Fruit fly (Drosophila melanogaster) whole organism, embryonic: ENCODE data around the gene Ctr1B.

Experiments
- CG12744 ChIP-seq: fragments of 200-800 bp; sonication (Bioruptor generic); optimal IDR thresholded peaks from 2 replicates; lab custom pipeline; 2016; ENCODE audit warnings: missing biosample characterization, missing genetic modification characterization
- CG13296 ChIP-seq: fragments of 200-800 bp; sonication (Bioruptor generic); optimal IDR thresholded peaks from 3 replicates; lab custom pipeline; 2018; ENCODE audit warnings: missing biosample characterization, mild to moderate bottlenecking, missing genetic modification characterization
- CG15073 ChIP-seq: fragments of 200-800 bp; sonication (Bioruptor generic); optimal IDR thresholded peaks from 2 replicates; lab custom pipeline; 2016; ENCODE audit warnings: missing biosample characterization, missing genetic modification characterization
- CG16813 ChIP-seq: fragments of 200-800 bp; sonication (Bioruptor generic); IDR thresholded peaks from 3 replicates; pipeline ENCODE4 v1.3.6; 2022; ENCODE audit warnings: missing biosample characterization, missing genetic modification characterization; ENCODE audit not compliant: partially characterized antibody
- CG30431 ChIP-seq: fragments of 200-800 bp; sonication (Bioruptor generic); optimal IDR thresholded peaks from 2 replicates; lab custom pipeline; 2017; ENCODE audit warnings: missing biosample characterization, missing genetic modification characterization
- CG31224 ChIP-seq: fragments of 200-800 bp; sonication (Bioruptor generic); IDR thresholded peaks from 2 replicates; pipeline ENCODE4 v1.3.6; 2022; ENCODE audit warnings: missing biosample characterization, missing genetic modification characterization
- CG3163 ChIP-seq: fragments of 200-800 bp; sonication (Bioruptor generic); optimal IDR thresholded peaks from 3 replicates; lab custom pipeline; 2016; ENCODE audit warnings: missing biosample characterization, missing genetic modification characterization
- CG3281 ChIP-seq: fragments of 200-800 bp; sonication (Bioruptor generic); optimal IDR thresholded peaks from 3 replicates; lab custom pipeline; 2017; ENCODE audit warnings: missing biosample characterization, mild to moderate bottlenecking, missing genetic modification characterization
- CG34422 ChIP-seq: fragments of 200-800 bp; sonication (Bioruptor generic); IDR thresholded peaks from 3 replicates; pipeline ENCODE4 v1.3.6; 2022; ENCODE audit warnings: missing biosample characterization, missing genetic modification characterization
- CG4360 ChIP-seq: fragments of 200-800 bp; sonication (Bioruptor generic); IDR thresholded peaks from 2 replicates; pipeline ENCODE4 v1.3.6; 2022; ENCODE audit warnings: missing biosample characterization, missing genetic modification characterization
- CG4617 ChIP-seq: fragments of 200-800 bp; sonication (Bioruptor generic); optimal IDR thresholded peaks from 3 replicates; lab custom pipeline; 2016; ENCODE audit warnings: missing biosample characterization, missing genetic modification characterization, borderline replicate concordance
- CG4730 ChIP-seq: fragments of 200-800 bp; sonication (Bioruptor generic); IDR thresholded peaks from 2 replicates; pipeline ENCODE4 v1.3.6; 2022; ENCODE audit warnings: missing biosample characterization, missing genetic modification characterization
- CG6175 ChIP-seq: fragments of 200-800 bp; sonication (Bioruptor generic); IDR thresholded peaks from 3 replicates; pipeline ENCODE4 v1.3.6; 2022; ENCODE audit warnings: missing biosample characterization, missing genetic modification characterization
- CG7963 ChIP-seq: fragments of 200-800 bp; sonication (Bioruptor generic); IDR thresholded peaks from 3 replicates; pipeline ENCODE4 v1.3.6; 2022; ENCODE audit warnings: missing biosample characterization, missing genetic modification characterization; ENCODE audit not compliant: partially characterized antibody
- CG8388 ChIP-seq: fragments of 200-800 bp; sonication (Bioruptor generic); optimal IDR thresholded peaks from 2 replicates; lab custom pipeline; 2019; ENCODE audit warnings: missing biosample characterization, mild to moderate bottlenecking, missing genetic modification characterization, moderate library complexity
- CG8765 ChIP-seq: fragments of 200-800 bp; sonication (Bioruptor generic); IDR thresholded peaks from 2 replicates; pipeline ENCODE4 v1.3.6; 2022; ENCODE audit warnings: missing biosample characterization, missing genetic modification characterization
- CG9609 ChIP-seq: fragments of 200-800 bp; sonication (Bioruptor generic); optimal IDR thresholded peaks from 3 replicates; lab custom pipeline; 2016; ENCODE audit warnings: missing biosample characterization, missing genetic modification characterization
- CG9876 ChIP-seq: fragments of 200-800 bp; sonication (Bioruptor generic); optimal IDR thresholded peaks from 2 replicates; lab custom pipeline; 2016; ENCODE audit warnings: missing biosample characterization, missing genetic modification characterization
- CrebB ChIP-seq: fragments of 200-800 bp; sonication (Bioruptor generic); optimal IDR thresholded peaks from 3 replicates; lab custom pipeline; 2018; ENCODE audit warnings: missing biosample characterization, mild to moderate bottlenecking, missing genetic modification characterization
- Dek ChIP-seq: fragments of 200-800 bp; sonication (Bioruptor generic); optimal IDR thresholded peaks from 3 replicates; lab custom pipeline; 2019; ENCODE audit warnings: missing biosample characterization, mild to moderate bottlenecking, missing genetic modification characterization, moderate library complexity
- Dip2 ChIP-seq: fragments of 200-800 bp; sonication (Bioruptor generic); IDR thresholded peaks from 2 replicates; pipeline ENCODE4 v1.3.6; 2022; ENCODE audit warnings: missing biosample characterization, missing genetic modification characterization
- Dref ChIP-seq: fragments of 200-800 bp; sonication (Bioruptor generic); IDR thresholded peaks from 2 replicates; pipeline ENCODE4 v1.3.6; 2022; ENCODE audit warnings: missing biosample characterization, missing genetic modification characterization
- ERR ChIP-seq: fragments of 200-800 bp; sonication (Bioruptor generic); optimal IDR thresholded peaks from 2 replicates; lab custom pipeline; 2016; ENCODE audit warnings: missing biosample characterization, missing genetic modification characterization
- H15 ChIP-seq: fragments of 200-800 bp; sonication (Bioruptor generic); IDR thresholded peaks from 3 replicates; pipeline ENCODE4 v1.3.6; 2022; ENCODE audit warnings: missing biosample characterization, missing genetic modification characterization
- Oli ChIP-seq: fragments of 200-800 bp; sonication (Bioruptor generic); optimal IDR thresholded peaks from 2 replicates; lab custom pipeline; 2018; ENCODE audit warnings: missing biosample characterization, mild to moderate bottlenecking, missing genetic modification characterization, moderate library complexity
- Ptx1 ChIP-seq: fragments of 200-800 bp; sonication (Bioruptor generic); IDR thresholded peaks from 2 replicates; pipeline ENCODE4 v1.3.6; 2022; ENCODE audit warnings: missing biosample characterization, missing genetic modification characterization
- Scr ChIP-seq: fragments of 200-800 bp; sonication (Bioruptor generic); IDR thresholded peaks from 2 replicates; pipeline ENCODE4 v1.3.6; 2022; ENCODE audit warnings: missing biosample characterization, missing genetic modification characterization; ENCODE audit not compliant: partially characterized antibody
- Sry-β ChIP-seq: fragments of 200-800 bp; sonication (Bioruptor generic); optimal IDR thresholded peaks from 2 replicates; lab custom pipeline; 2018; ENCODE audit warnings: missing biosample characterization, mild to moderate bottlenecking, missing genetic modification characterization, moderate library complexity
- Xbp1 ChIP-seq: fragments of 200-800 bp; sonication (Bioruptor generic); optimal IDR thresholded peaks from 3 replicates; lab custom pipeline; 2016; ENCODE audit warnings: missing biosample characterization, mild to moderate bottlenecking, missing genetic modification characterization
- Xrp1 ChIP-seq: fragments of 200-800 bp; sonication (Bioruptor generic); IDR thresholded peaks from 2 replicates; pipeline ENCODE4 v1.3.6; 2022; ENCODE audit warnings: missing biosample characterization, missing genetic modification characterization
- ac ChIP-seq: fragments of 200-800 bp; sonication (Bioruptor generic); optimal IDR thresholded peaks from 3 replicates; lab custom pipeline; 2017; ENCODE audit warnings: missing biosample characterization, mild to moderate bottlenecking, missing genetic modification characterization
- bab2 ChIP-seq: fragments of 200-800 bp; sonication (Bioruptor generic); optimal IDR thresholded peaks from 2 replicates; lab custom pipeline; 2016; ENCODE audit warnings: missing biosample characterization, missing genetic modification characterization
- bbx ChIP-seq: fragments of 200-800 bp; sonication (Bioruptor generic); IDR thresholded peaks from 2 replicates; pipeline ENCODE4 v1.3.6; 2022; ENCODE audit warnings: missing biosample characterization, missing genetic modification characterization; ENCODE audit not compliant: partially characterized antibody
- cg ChIP-seq: fragments of 200-800 bp; sonication (Bioruptor generic); optimal IDR thresholded peaks from 3 replicates; lab custom pipeline; 2019; ENCODE audit warnings: missing biosample characterization, mild to moderate bottlenecking, missing genetic modification characterization, moderate library complexity
- chm ChIP-seq: fragments of 200-800 bp; sonication (Bioruptor generic); IDR thresholded peaks from 2 replicates; pipeline ENCODE4 v1.3.6; 2022; ENCODE audit warnings: missing biosample characterization, missing genetic modification characterization
- crc ChIP-seq: fragments of 200-800 bp; sonication (Bioruptor generic); optimal IDR thresholded peaks from 2 replicates; lab custom pipeline; 2016; ENCODE audit warnings: missing biosample characterization, missing genetic modification characterization
- esg ChIP-seq: fragments of 200-800 bp; sonication (Bioruptor generic); conservative IDR thresholded peaks from 2 replicates; pipeline ENCODE4 v1.3.6; 2022; ENCODE audit warnings: missing biosample characterization, missing genetic modification characterization
- gem ChIP-seq: fragments of 200-800 bp; sonication (Bioruptor generic); optimal IDR thresholded peaks from 2 replicates; lab custom pipeline; 2019; ENCODE audit warnings: missing biosample characterization, mild to moderate bottlenecking, missing genetic modification characterization, moderate library complexity
- gsb ChIP-seq: fragments of 200-800 bp; sonication (Bioruptor generic); IDR thresholded peaks from 2 replicates; pipeline ENCODE4 v1.3.6; 2022; ENCODE audit warnings: missing biosample characterization, missing genetic modification characterization
- lilli ChIP-seq: fragments of 200-800 bp; sonication (Bioruptor generic); optimal IDR thresholded peaks from 3 replicates; lab custom pipeline; 2016; ENCODE audit warnings: missing biosample characterization, missing genetic modification characterization
- nau ChIP-seq: fragments of 200-800 bp; sonication (Bioruptor generic); optimal IDR thresholded peaks from 3 replicates; lab custom pipeline; 2017; ENCODE audit warnings: missing biosample characterization, mild to moderate bottlenecking, missing genetic modification characterization, missing genetic modification reagents
- nmo ChIP-seq: fragments of 200-800 bp; sonication (Bioruptor generic); optimal IDR thresholded peaks from 2 replicates; lab custom pipeline; 2018; ENCODE audit warnings: missing biosample characterization, mild to moderate bottlenecking, missing genetic modification characterization, moderate library complexity
- pb ChIP-seq: fragments of 200-800 bp; sonication (Bioruptor generic); optimal IDR thresholded peaks from 3 replicates; lab custom pipeline; 2016; ENCODE audit warnings: missing biosample characterization, missing genetic modification characterization
- ranshi ChIP-seq: fragments of 200-800 bp; sonication (Bioruptor generic); IDR thresholded peaks from 2 replicates; pipeline ENCODE4 v1.3.6; 2022; ENCODE audit warnings: missing biosample characterization, missing genetic modification characterization
- run ChIP-seq: fragments of 200-800 bp; sonication (Bioruptor generic); optimal IDR thresholded peaks from 3 replicates; lab custom pipeline; 2018; ENCODE audit warnings: missing biosample characterization, mild to moderate bottlenecking, missing genetic modification characterization
- sisA ChIP-seq: fragments of 200-800 bp; sonication (Bioruptor generic); IDR thresholded peaks from 2 replicates; pipeline ENCODE4 v1.3.6; 2022; ENCODE audit warnings: missing biosample characterization, missing genetic modification characterization
- tll ChIP-seq, 2 experiments: fragments of 200-800 bp in 1 of 2; fragments of >200 bp in 1 of 2; sonication (Bioruptor generic) in 1 of 2; optimal IDR thresholded peaks; 2 replicates each; lab custom pipeline; 2017 to 2019; ENCODE audit warnings: missing biosample characterization in 2 of 2, missing genetic modification characterization in 2 of 2, mild to moderate bottlenecking in 1 of 2, moderate library complexity in 1 of 2

The Ctr1B gene

dm6 chr3R:8308515-8308959 lies 8.9 kb upstream of the Ctr1B start, which contains the start of gene tex (continued):
- TF ChIP-seq Oli (no peak), bbx (no peak), crc (GFP tag; lab: Kevin White, UChicago) (no peak), gsb (no peak), CG9609 (no peak), Dip2 (GFP tag; lab: Robert Waterston, UW) (no peak), H15 (no peak), CG9876 (GFP tag; lab: Kevin White, UChicago) (no peak), Dref (peak; percentile 86), Sry-β (GFP tag; lab: Kevin White, UChicago) (peak; percentile 43), run (tag; lab: Kevin White, UChicago) (no peak), nau (GFP tag; lab: Kevin White, UChicago) (no peak), CG13296 (GFP tag; lab: Kevin White, UChicago) (no peak), CG31224 (GFP tag; lab: Robert Waterston, UW) (no peak), CG4730 (GFP tag; lab: Robert Waterston, UW) (no peak), CG34422 (peak; percentile 65; the same call in 1 of the 3 replicates), ERR (no peak), CG8388 (peak; percentile 19), esg (GFP tag; lab: Robert Waterston, UW) (no peak), ac (GFP tag; lab: Kevin White, UChicago) (peak; percentile 53), CG30431 (GFP tag; lab: Kevin White, UChicago) (no peak), CG3281 (no peak), CG7963 (GFP tag; lab: Robert Waterston, UW) (no peak), Xbp1 (no peak), Dek (tag; lab: Kevin White, UChicago) (no peak), CG4360 (GFP tag; lab: Robert Waterston, UW) (no peak), CG6175 (GFP tag; lab: Robert Waterston, UW) (no peak), pb (GFP tag; lab: Kevin White, UChicago) (no peak), bab2 (GFP tag; lab: Kevin White, UChicago) (peak; percentile 36), sisA (GFP tag; lab: Robert Waterston, UW) (no peak), Scr (GFP tag; lab: Robert Waterston, UW) (no peak), Ptx1 (no peak), CG16813 (GFP tag; lab: Robert Waterston, UW) (0 out of 3 replicates have a peak, but pooled peaks have one; percentile 31), cg (GFP tag; lab: Kevin White, UChicago) (no peak), CrebB (tag; lab: Kevin White, UChicago) (no peak), CG4617 (GFP tag; lab: Kevin White, UChicago) (no peak), Xrp1 (GFP tag; lab: Robert Waterston, UW) (peak; percentile 49; the same call in 1 of the 2 replicates), CG12744 (GFP tag; lab: Kevin White, UChicago) (no peak), nmo (GFP tag; lab: Kevin White, UChicago) (peak; percentile 55), CG8765 (GFP tag; lab: Robert Waterston, UW) (no peak), ranshi (GFP tag; lab: Robert Waterston, UW) (no peak), CG15073 (no peak), CG3163 (GFP tag; lab: Kevin White, UChicago) (no peak), tll (GFP tag; optimal IDR thresholded peaks at IDR 0.05; lab: Kevin White, UChicago) (peak in 1 of 2 experiments; percentile 16), gem (tag; lab: Kevin White, UChicago) (no peak), chm (GFP tag; lab: Robert Waterston, UW) (no peak), lilli (GFP tag; lab: Kevin White, UChicago) (no peak)
